Fruit fly (Drosophila melanogaster) whole organism, embryonic: ENCODE results near the gene Gpdh3.

ENCODE experiments used
- Atf-2 ChIP-seq: fragments of 200-800 bp; sonication (Bioruptor generic); optimal IDR thresholded peaks from 2 replicates; lab custom pipeline; 2016; ENCODE audit warnings: missing biosample characterization, missing genetic modification characterization
- CG10209 ChIP-seq: fragments of 200-800 bp; sonication (Bioruptor generic); optimal IDR thresholded peaks from 3 replicates; lab custom pipeline; 2017; ENCODE audit warnings: missing biosample characterization, mild to moderate bottlenecking, missing genetic modification characterization, missing genetic modification reagents
- CG10274 ChIP-seq: fragments of 200-800 bp; sonication (Bioruptor generic); optimal IDR thresholded peaks from 3 replicates; lab custom pipeline; 2017; ENCODE audit warnings: missing biosample characterization, mild to moderate bottlenecking, missing genetic modification characterization
- CG10979 ChIP-seq: fragments of 200-800 bp; sonication (Bioruptor generic); optimal IDR thresholded peaks from 2 replicates; lab custom pipeline; 2018; ENCODE audit warnings: missing biosample characterization, mild to moderate bottlenecking, missing genetic modification characterization, moderate library complexity
- CG11723 ChIP-seq: fragments of 200-800 bp; sonication (Bioruptor generic); optimal IDR thresholded peaks from 2 replicates; lab custom pipeline; 2017; ENCODE audit warnings: missing biosample characterization, mild to moderate bottlenecking, missing genetic modification characterization
- CG12769 ChIP-seq: fragments of 200-800 bp; sonication (Bioruptor generic); optimal IDR thresholded peaks from 2 replicates; lab custom pipeline; 2019; ENCODE audit warnings: missing biosample characterization, mild to moderate bottlenecking, missing genetic modification characterization, moderate library complexity
- CG16863 ChIP-seq: fragments of 200-800 bp; sonication (Bioruptor generic); optimal IDR thresholded peaks from 3 replicates; lab custom pipeline; 2016; ENCODE audit warnings: missing biosample characterization, missing genetic modification characterization
- CG17186 ChIP-seq: fragments of 200-800 bp; sonication (Bioruptor generic); optimal IDR thresholded peaks from 3 replicates; lab custom pipeline; 2017; ENCODE audit warnings: missing biosample characterization, missing genetic modification reagents, missing genetic modification characterization
- CG17328 ChIP-seq: fragments of 200-800 bp; sonication (Bioruptor generic); IDR thresholded peaks from 2 replicates; pipeline ENCODE4 v1.3.6; 2022; ENCODE audit warnings: missing biosample characterization, missing genetic modification characterization
- CG18011 ChIP-seq: fragments of 200-800 bp; sonication (Bioruptor generic); optimal IDR thresholded peaks from 2 replicates; lab custom pipeline; 2017; ENCODE audit warnings: missing biosample characterization, missing genetic modification characterization, mild to moderate bottlenecking, moderate library complexity, missing genotype
- CG18619 ChIP-seq: fragments of 200-800 bp; sonication (Bioruptor generic); optimal IDR thresholded peaks from 3 replicates; lab custom pipeline; 2017; ENCODE audit warnings: missing biosample characterization, mild to moderate bottlenecking, missing genetic modification characterization
- CG2129 ChIP-seq: fragments of 200-800 bp; sonication (Bioruptor generic); IDR thresholded peaks from 2 replicates; pipeline ENCODE4 v1.3.6; 2022; ENCODE audit warnings: missing biosample characterization, missing genetic modification characterization; ENCODE audit not compliant: partially characterized antibody
- CG31388 ChIP-seq: fragments of 200-800 bp; sonication (Bioruptor generic); optimal IDR thresholded peaks from 2 replicates; lab custom pipeline; 2016; ENCODE audit warnings: missing biosample characterization, missing genetic modification characterization
- CG31441 ChIP-seq: fragments of 200-800 bp; sonication (Bioruptor generic); IDR thresholded peaks from 2 replicates; pipeline ENCODE4 v1.3.6; 2022; ENCODE audit warnings: missing biosample characterization, missing genetic modification characterization
- CG33557 ChIP-seq: fragments of 200-800 bp; sonication (Bioruptor generic); optimal IDR thresholded peaks from 2 replicates; lab custom pipeline; 2019; ENCODE audit warnings: missing biosample characterization, mild to moderate bottlenecking, missing genetic modification characterization, moderate library complexity
- CG4282 ChIP-seq: fragments of 200-800 bp; sonication (Bioruptor generic); optimal IDR thresholded peaks from 2 replicates; lab custom pipeline; 2016; ENCODE audit warnings: missing biosample characterization, missing genetic modification characterization
- CG4328 ChIP-seq: fragments of 200-800 bp; sonication (Bioruptor generic); optimal IDR thresholded peaks from 3 replicates; lab custom pipeline; 2017; ENCODE audit warnings: missing biosample characterization, missing genetic modification reagents, missing genetic modification characterization
- CG43689 ChIP-seq: fragments of 200-800 bp; sonication (Bioruptor generic); IDR thresholded peaks from 2 replicates; pipeline ENCODE4 v1.3.6; 2022; ENCODE audit warnings: missing biosample characterization, missing genetic modification characterization
- CG7357 ChIP-seq: fragments of 200-800 bp; sonication (Bioruptor generic); IDR thresholded peaks from 3 replicates; pipeline ENCODE4 v1.3.6; 2022; ENCODE audit warnings: missing biosample characterization, missing genetic modification characterization
- CG7745 ChIP-seq: fragments of 200-800 bp; sonication (Bioruptor generic); optimal IDR thresholded peaks from 2 replicates; lab custom pipeline; 2018; ENCODE audit warnings: missing biosample characterization, mild to moderate bottlenecking, missing genetic modification characterization, moderate library complexity
- CG8944 ChIP-seq: fragments of 200-800 bp; sonication (Bioruptor generic); optimal IDR thresholded peaks from 3 replicates; lab custom pipeline; 2016; ENCODE audit warnings: missing biosample characterization, missing genetic modification characterization
- Camta ChIP-seq: fragments of 200-800 bp; sonication (Bioruptor generic); optimal IDR thresholded peaks from 2 replicates; lab custom pipeline; 2016; ENCODE audit warnings: missing biosample characterization, missing genetic modification characterization
- Fer2 ChIP-seq: fragments of 200-800 bp; sonication (Bioruptor generic); optimal IDR thresholded peaks from 2 replicates; lab custom pipeline; 2018; ENCODE audit warnings: missing biosample characterization, mild to moderate bottlenecking, missing genetic modification characterization, moderate library complexity
- HLH54F ChIP-seq: fragments of 200-800 bp; sonication (Bioruptor generic); optimal IDR thresholded peaks from 3 replicates; lab custom pipeline; 2016; ENCODE audit warnings: missing biosample characterization, missing genetic modification characterization
- Hr3 ChIP-seq: fragments of 200-800 bp; sonication (Bioruptor generic); optimal IDR thresholded peaks from 3 replicates; lab custom pipeline; 2016; ENCODE audit warnings: missing biosample characterization, missing genetic modification characterization
- Hr78 ChIP-seq, 2 experiments: fragments of 200-800 bp in 1 of 2; fragments of >200 bp in 1 of 2; sonication (Bioruptor generic) in 1 of 2; optimal IDR thresholded peaks; 2 replicates each; lab custom pipeline; 2017 to 2019; ENCODE audit warnings: missing biosample characterization in 2 of 2, missing genetic modification characterization in 2 of 2, mild to moderate bottlenecking in 1 of 2, moderate library complexity in 1 of 2
- Lhr ChIP-seq: fragments of 200-800 bp; sonication (Bioruptor generic); optimal IDR thresholded peaks from 3 replicates; lab custom pipeline; 2017; ENCODE audit warnings: mild to moderate bottlenecking, missing biosample characterization, missing genetic modification reagents, missing genetic modification characterization
- MTF-1 ChIP-seq: fragments of 200-800 bp; sonication (Bioruptor generic); optimal IDR thresholded peaks from 2 replicates; lab custom pipeline; 2018; ENCODE audit warnings: missing biosample characterization, mild to moderate bottlenecking, missing genetic modification characterization, borderline replicate concordance
- Mrtf ChIP-seq: fragments of 200-800 bp; sonication (Bioruptor generic); IDR thresholded peaks from 3 replicates; pipeline ENCODE4 v1.3.6; 2022; ENCODE audit warnings: missing biosample characterization, missing genetic modification characterization
- Nf-YB ChIP-seq: fragments of 200-800 bp; sonication (Bioruptor generic); optimal IDR thresholded peaks from 3 replicates; lab custom pipeline; 2019; ENCODE audit warnings: missing biosample characterization, mild to moderate bottlenecking, missing genetic modification characterization, moderate library complexity
- Rfx ChIP-seq: fragments of 200-800 bp; sonication (Bioruptor generic); IDR thresholded peaks from 2 replicates; pipeline ENCODE4 v1.3.6; 2022; ENCODE audit warnings: missing biosample characterization, missing genetic modification characterization
- Scr ChIP-seq: fragments of 200-800 bp; sonication (Bioruptor generic); IDR thresholded peaks from 2 replicates; pipeline ENCODE4 v1.3.6; 2022; ENCODE audit warnings: missing biosample characterization, missing genetic modification characterization; ENCODE audit not compliant: partially characterized antibody
- Sin3A ChIP-seq: fragments of >200 bp; optimal IDR thresholded peaks from 2 replicates; lab custom pipeline; 2018
- Six4 ChIP-seq: fragments of 200-800 bp; sonication (Bioruptor generic); optimal IDR thresholded peaks from 2 replicates; lab custom pipeline; 2016; ENCODE audit warnings: missing biosample characterization, missing genetic modification characterization
- bab2 ChIP-seq: fragments of 200-800 bp; sonication (Bioruptor generic); optimal IDR thresholded peaks from 2 replicates; lab custom pipeline; 2016; ENCODE audit warnings: missing biosample characterization, missing genetic modification characterization
- bbx ChIP-seq: fragments of 200-800 bp; sonication (Bioruptor generic); IDR thresholded peaks from 2 replicates; pipeline ENCODE4 v1.3.6; 2022; ENCODE audit warnings: missing biosample characterization, missing genetic modification characterization; ENCODE audit not compliant: partially characterized antibody
- dati ChIP-seq: fragments of 200-800 bp; sonication (Bioruptor generic); IDR thresholded peaks from 2 replicates; pipeline ENCODE4 v1.3.6; 2022; ENCODE audit warnings: missing biosample characterization, missing genetic modification characterization
- dm ChIP-seq: fragments of 200-800 bp; sonication (Bioruptor generic); optimal IDR thresholded peaks from 3 replicates; lab custom pipeline; 2016; ENCODE audit warnings: missing biosample characterization, missing genetic modification characterization
- emc ChIP-seq: fragments of 200-800 bp; sonication (Bioruptor generic); optimal IDR thresholded peaks from 2 replicates; lab custom pipeline; 2016; ENCODE audit warnings: missing biosample characterization, missing genetic modification characterization
- ewg ChIP-seq: fragments of 200-800 bp; sonication (Bioruptor generic); optimal IDR thresholded peaks from 3 replicates; lab custom pipeline; 2017; ENCODE audit warnings: mild to moderate bottlenecking, missing biosample characterization, missing genetic modification reagents, missing genetic modification characterization
- ftz-f1 ChIP-seq: fragments of 200-800 bp; sonication (Bioruptor generic); optimal IDR thresholded peaks from 2 replicates; lab custom pipeline; 2016; ENCODE audit warnings: missing biosample characterization, missing genetic modification characterization
- gro ChIP-seq: fragments of 200-800 bp; sonication (Bioruptor generic); optimal IDR thresholded peaks from 2 replicates; lab custom pipeline; 2016; ENCODE audit warnings: missing biosample characterization, missing genetic modification characterization
- jigr1 ChIP-seq: fragments of 200-800 bp; sonication (Bioruptor generic); IDR thresholded peaks from 3 replicates; pipeline ENCODE4 v1.3.6; 2022; ENCODE audit warnings: missing biosample characterization, missing genetic modification characterization
- lmd ChIP-seq: fragments of 200-800 bp; sonication (Bioruptor generic); IDR thresholded peaks from 2 replicates; pipeline ENCODE4 v1.3.6; 2022; ENCODE audit warnings: missing biosample characterization, missing genetic modification characterization
- nmo ChIP-seq: fragments of 200-800 bp; sonication (Bioruptor generic); optimal IDR thresholded peaks from 2 replicates; lab custom pipeline; 2018; ENCODE audit warnings: missing biosample characterization, mild to moderate bottlenecking, missing genetic modification characterization, moderate library complexity
- sens-2 ChIP-seq: fragments of 200-800 bp; sonication (Bioruptor generic); IDR thresholded peaks from 2 replicates; pipeline ENCODE4 v1.3.6; 2022; ENCODE audit warnings: missing biosample characterization, missing genetic modification characterization
- sisA ChIP-seq: fragments of 200-800 bp; sonication (Bioruptor generic); IDR thresholded peaks from 2 replicates; pipeline ENCODE4 v1.3.6; 2022; ENCODE audit warnings: missing biosample characterization, missing genetic modification characterization
- ttk ChIP-seq: fragments of 200-800 bp; sonication (Bioruptor generic); IDR thresholded peaks from 2 replicates; pipeline ENCODE4 v2.1.2; 2022; ENCODE audit warnings: missing biosample characterization, missing genetic modification characterization
- twi ChIP-seq: fragments of 200-800 bp; optimal IDR thresholded peaks from 2 replicates; lab custom pipeline; 2019; ENCODE audit warnings: missing biosample characterization, mild to moderate bottlenecking, missing genetic modification characterization, moderate library complexity
- unpg ChIP-seq: fragments of 200-800 bp; sonication (Bioruptor generic); optimal IDR thresholded peaks from 3 replicates; lab custom pipeline; 2018; ENCODE audit warnings: missing biosample characterization, mild to moderate bottlenecking, missing genetic modification characterization, moderate library complexity
- z ChIP-seq: fragments of 200-800 bp; sonication (Bioruptor generic); IDR thresholded peaks from 3 replicates; pipeline ENCODE4 v1.3.6; 2022; ENCODE audit warnings: missing biosample characterization, missing genetic modification characterization

Gene Gpdh3

DNA sequence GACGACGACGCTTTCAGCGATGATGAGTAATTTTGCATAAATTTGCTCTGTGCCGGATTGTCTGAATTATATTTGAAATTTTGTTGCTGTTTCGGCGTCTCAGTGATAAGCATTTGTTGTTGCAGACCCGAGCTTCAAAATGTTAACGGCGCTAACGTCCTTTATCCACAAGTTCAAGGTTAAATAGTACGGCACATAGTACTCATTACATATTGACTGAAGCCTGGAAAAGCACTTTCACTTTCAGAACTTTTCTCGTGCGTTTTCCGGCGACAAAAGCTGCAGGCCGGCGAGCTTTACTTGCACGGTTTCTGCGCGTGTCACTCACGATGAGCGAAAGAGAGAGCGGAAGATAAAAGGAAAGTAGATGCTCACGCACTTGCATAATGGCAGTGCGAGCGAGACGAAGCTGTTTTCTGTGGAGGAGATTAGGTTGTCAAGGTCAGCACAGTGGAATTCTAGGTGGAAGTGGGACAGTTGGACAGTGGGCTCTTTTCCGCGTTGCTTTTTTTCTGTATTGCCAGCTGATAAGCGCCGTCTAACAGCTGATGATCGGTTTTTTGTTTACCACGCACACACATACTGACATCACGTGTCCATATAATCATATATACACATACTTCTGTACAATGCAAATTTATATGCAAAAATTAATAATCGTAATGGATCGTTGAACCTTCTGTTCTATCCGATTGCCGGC is 13.6 kb upstream of the Gpdh3 start (continued):
- no peak for TF ChIP-seq HLH54F (GFP tag; lab: Kevin White, UChicago)
- TF ChIP-seq dati (GFP tag; lab: Robert Waterston, UW): no peak
- TF ChIP-seq emc (GFP tag; lab: Kevin White, UChicago): no peak
- no peak for TF ChIP-seq Atf-2
- TF ChIP-seq Hr3 (GFP tag; lab: Kevin White, UChicago): no peak
- no peak for TF ChIP-seq CG10274
- TF ChIP-seq ttk: no peak
- TF ChIP-seq Scr (GFP tag; lab: Robert Waterston, UW): peak; percentile 67
- TF ChIP-seq CG17328 (GFP tag; lab: Robert Waterston, UW): no peak
- no peak for TF ChIP-seq CG10209 (GFP tag; lab: Kevin White, UChicago)
- TF ChIP-seq ewg (GFP tag; lab: Kevin White, UChicago): peak; percentile 92
- TF ChIP-seq Hr78 (GFP tag; optimal IDR thresholded peaks at IDR 0.05; lab: Kevin White, UChicago): no peak
- TF ChIP-seq bab2 (GFP tag; lab: Kevin White, UChicago): no peak
- TF ChIP-seq Mrtf (GFP tag; lab: Robert Waterston, UW): no peak; the same call in 2 of the 3 replicates
- no peak for TF ChIP-seq CG2129 (GFP tag; lab: Robert Waterston, UW)
- no peak for TF ChIP-seq CG43689 (GFP tag; lab: Robert Waterston, UW)
- no peak for TF ChIP-seq twi (tag; lab: Kevin White, UChicago)
- TF ChIP-seq lmd: no peak
- no peak for TF ChIP-seq CG18011
- TF ChIP-seq z (GFP tag; lab: Robert Waterston, UW): no peak
- TF ChIP-seq CG4328: no peak
- no peak for TF ChIP-seq CG7745 (tag; lab: Kevin White, UChicago)
- no peak for TF ChIP-seq jigr1
- TF ChIP-seq CG12769 (tag; lab: Kevin White, UChicago): no peak
- TF ChIP-seq CG17186 (GFP tag; lab: Kevin White, UChicago): no peak
- TF ChIP-seq ftz-f1 (GFP tag; lab: Kevin White, UChicago): peak; percentile 99
- no peak for TF ChIP-seq CG18619 (GFP tag; lab: Kevin White, UChicago)
- no peak for TF ChIP-seq CG33557
- no peak for TF ChIP-seq CG16863
- TF ChIP-seq Rfx: no peak
- no peak for TF ChIP-seq CG10979 (tag; lab: Kevin White, UChicago)
- no peak for TF ChIP-seq CG31388
- TF ChIP-seq gro (GFP tag; lab: Kevin White, UChicago): no peak
- no peak for TF ChIP-seq MTF-1 (GFP tag; lab: Kevin White, UChicago)
- no peak for TF ChIP-seq sisA (GFP tag; lab: Robert Waterston, UW)
- no peak for TF ChIP-seq sens-2 (GFP tag; lab: Robert Waterston, UW)
- TF ChIP-seq CG31441 (GFP tag; lab: Robert Waterston, UW): peak; percentile 35
- TF ChIP-seq Camta (GFP tag; lab: Kevin White, UChicago): no peak
- no peak for TF ChIP-seq Sin3A (lab: Kevin White, UChicago)
- no peak for TF ChIP-seq CG8944 (GFP tag; lab: Kevin White, UChicago)
- TF ChIP-seq nmo: no peak
- no peak for TF ChIP-seq Six4 (GFP tag; lab: Kevin White, UChicago)
- peak; percentile 59; the same call in 1 of the 2 replicates for TF ChIP-seq bbx (GFP tag; lab: Robert Waterston, UW)
- no peak for TF ChIP-seq CG11723 (GFP tag; lab: Kevin White, UChicago)
- no peak for TF ChIP-seq Lhr (GFP tag; lab: Kevin White, UChicago)
- no peak for TF ChIP-seq CG7357 (GFP tag; lab: Robert Waterston, UW)
- no peak for TF ChIP-seq CG4282 (GFP tag; lab: Kevin White, UChicago)
- TF ChIP-seq Nf-YB (GFP tag; lab: Kevin White, UChicago): no peak
- TF ChIP-seq unpg (GFP tag; lab: Kevin White, UChicago): no peak
- no peak for TF ChIP-seq Fer2
- TF ChIP-seq dm (GFP tag; lab: Kevin White, UChicago): no peak
